Worm (Caenorhabditis elegans) whole organism, early embryonic: ENCODE data around the gene R05D8.9.

ENCODE experiments used
- B0310.2 ChIP-seq: sonication (generic microtip); optimal IDR thresholded peaks from 2 replicates; lab custom pipeline; 2016; ENCODE audit warnings: mild to moderate bottlenecking, missing genetic modification characterization, missing compliant biosample characterization
- ceh-13 ChIP-seq: fragments of 200-800 bp; sonication (Bioruptor generic); optimal IDR thresholded peaks from 2 replicates; lab custom pipeline; 2018; ENCODE audit warnings: mild to moderate bottlenecking, missing genetic modification characterization, missing compliant biosample characterization
- ets-7 ChIP-seq: sonication (generic microtip); optimal IDR thresholded peaks from 2 replicates; lab custom pipeline; 2016; ENCODE audit warnings: missing genotype, missing genetic modification characterization, missing compliant biosample characterization
- flt-1 ChIP-seq: fragments of 200-800 bp; sonication (Bioruptor generic); IDR thresholded peaks from 2 replicates; pipeline ENCODE4 v1.3.6; 2022; ENCODE audit warnings: missing genetic modification characterization, missing compliant biosample characterization
- hmbx-1 ChIP-seq: sonication (generic microtip); optimal IDR thresholded peaks from 2 replicates; lab custom pipeline; 2016; ENCODE audit warnings: mild to moderate bottlenecking, missing genetic modification characterization, missing compliant biosample characterization
- pes-1 ChIP-seq: fragments of 200-800 bp; sonication (Bioruptor generic); IDR thresholded peaks from 2 replicates; pipeline ENCODE4 v1.3.6; 2022; ENCODE audit warnings: missing genetic modification reagents, missing genetic modification characterization, missing compliant biosample characterization
- sea-1 ChIP-seq: fragments of 200-800 bp; sonication (Bioruptor generic); conservative IDR thresholded peaks from 2 replicates; pipeline ENCODE4 v1.3.6; 2022; ENCODE audit warnings: missing genetic modification characterization, missing compliant biosample characterization
- tbx-37 ChIP-seq: fragments of 200-800 bp; sonication (Bioruptor generic); conservative IDR thresholded peaks from 2 replicates; pipeline ENCODE4 v1.3.6; 2022; ENCODE audit warnings: missing genetic modification reagents, missing genetic modification characterization, missing compliant biosample characterization
- tra-4 ChIP-seq: sonication (generic microtip); optimal IDR thresholded peaks from 2 replicates; lab custom pipeline; 2017; ENCODE audit warnings: missing genetic modification characterization, missing compliant biosample characterization

- TF ChIP-seq hmbx-1 (no peak), tra-4 (no peak), pes-1 (GFP tag; lab: Robert Waterston, UW) (no peak), ceh-13 (GFP tag; lab: Kevin White, UChicago) (no peak), tbx-37 (no peak), sea-1 (GFP tag; lab: Robert Waterston, UW) (no peak), B0310.2 (no peak), flt-1 (GFP tag; lab: Robert Waterston, UW) (no peak), ets-7 (no peak)
Observed at ce11 chrV:2758437-2758836, 8.9 kb downstream of the R05D8.9 start.
